Worm (Caenorhabditis elegans) whole organism, young adult: ENCODE measurements around the gene srg-50.

ENCODE experiments used
- B0035.1 ChIP-seq: sonication (generic microtip); optimal IDR thresholded peaks from 2 replicates; lab custom pipeline; 2016; ENCODE audit warnings: missing genetic modification characterization, mild to moderate bottlenecking, missing compliant biosample characterization, missing genotype, missing genetic modification reagents
- B0261.1 ChIP-seq: sonication (generic microtip); optimal IDR thresholded peaks from 2 replicates; lab custom pipeline; 2016; ENCODE audit warnings: mild to moderate bottlenecking, missing genetic modification characterization, moderate library complexity, missing compliant biosample characterization
- B0336.3 ChIP-seq: fragments of 200-800 bp; sonication (Bioruptor generic); IDR thresholded peaks from 2 replicates; pipeline ENCODE4 v1.3.6; 2022; ENCODE audit warnings: missing genetic modification characterization, missing compliant biosample characterization
- F33H1.4 ChIP-seq: fragments of 200-800 bp; sonication (Bioruptor generic); IDR thresholded peaks from 2 replicates; pipeline ENCODE4 v1.3.6; 2022; ENCODE audit warnings: missing genetic modification reagents, missing genetic modification characterization, missing compliant biosample characterization
- F49E8.2 ChIP-seq: sonication (generic microtip); optimal IDR thresholded peaks from 3 replicates; lab custom pipeline; 2017; ENCODE audit warnings: missing genetic modification characterization, mild to moderate bottlenecking, missing compliant biosample characterization, antibody characterized with exemption, moderate library complexity; ENCODE audit not compliant: insufficient read depth
- T07F8.4 ChIP-seq: sonication (generic microtip); optimal IDR thresholded peaks from 2 replicates; lab custom pipeline; 2016; ENCODE audit warnings: mild to moderate bottlenecking, missing genetic modification characterization, moderate library complexity, missing compliant biosample characterization
- Y53F4B.3 ChIP-seq: fragments of 200-800 bp; sonication (Bioruptor generic); IDR thresholded peaks from 2 replicates; pipeline ENCODE4 v1.3.6; 2022; ENCODE audit warnings: missing genetic modification reagents, missing genetic modification characterization, missing compliant biosample characterization
- Y53G8AR.9 ChIP-seq: fragments of 200-800 bp; sonication (Bioruptor generic); conservative IDR thresholded peaks from 2 replicates; pipeline ENCODE4 v1.3.6; 2022; ENCODE audit warnings: missing genetic modification reagents, missing genetic modification characterization, missing compliant biosample characterization
- Y95B8A.8 ChIP-seq: fragments of 200-800 bp; sonication (Bioruptor generic); IDR thresholded peaks from 2 replicates; pipeline ENCODE4 v1.3.6; 2022; ENCODE audit warnings: missing genetic modification reagents, missing genetic modification characterization, missing compliant biosample characterization
- aptf-2 ChIP-seq: fragments of 200-800 bp; sonication (Bioruptor generic); conservative IDR thresholded peaks from 2 replicates; pipeline ENCODE4 v1.3.6; 2022; ENCODE audit warnings: missing genetic modification reagents, missing genetic modification characterization, missing compliant biosample characterization
- atf-7 ChIP-seq: sonication (generic microtip); optimal IDR thresholded peaks from 2 replicates; lab custom pipeline; 2017; ENCODE audit warnings: mild to moderate bottlenecking, missing genetic modification characterization, missing compliant biosample characterization
- athp-1 ChIP-seq: sonication (generic microtip); optimal IDR thresholded peaks from 2 replicates; lab custom pipeline; 2017; ENCODE audit warnings: mild to moderate bottlenecking, missing genetic modification characterization, missing compliant biosample characterization
- bed-1 ChIP-seq: fragments of 200-800 bp; sonication (Bioruptor generic); IDR thresholded peaks from 2 replicates; pipeline ENCODE4 v1.3.6; 2022; ENCODE audit warnings: missing genetic modification reagents, missing genetic modification characterization, missing compliant biosample characterization
- bed-2 ChIP-seq: fragments of 200-800 bp; sonication (Bioruptor generic); IDR thresholded peaks from 2 replicates; pipeline ENCODE4 v1.3.6; 2022; ENCODE audit warnings: missing genetic modification reagents, missing genetic modification characterization, missing compliant biosample characterization
- ceh-79 ChIP-seq: sonication (generic microtip); optimal IDR thresholded peaks from 2 replicates; lab custom pipeline; 2017; ENCODE audit warnings: mild to moderate bottlenecking, missing genetic modification characterization, missing compliant biosample characterization
- ceh-91 ChIP-seq: fragments of 200-800 bp; sonication (Bioruptor generic); IDR thresholded peaks from 2 replicates; pipeline ENCODE4 v1.3.6; 2022; ENCODE audit warnings: missing genetic modification reagents, missing genetic modification characterization, missing compliant biosample characterization
- dpl-1 ChIP-seq: fragments of 150-350 bp; optimal IDR thresholded peaks from 2 replicates; lab custom pipeline; 2014; ENCODE audit warnings: missing biosample characterization, missing genetic modification reagents, missing genetic modification characterization
- efl-1 ChIP-seq: fragments of 150-350 bp; optimal IDR thresholded peaks from 2 replicates; lab custom pipeline; 2014; ENCODE audit warnings: missing biosample characterization, missing genetic modification reagents, missing genetic modification characterization
- fkh-3 ChIP-seq: sonication (generic microtip); optimal IDR thresholded peaks from 2 replicates; lab custom pipeline; 2016; ENCODE audit warnings: mild to moderate bottlenecking, missing genetic modification characterization, missing compliant biosample characterization
- hlh-26 ChIP-seq: fragments of 200-800 bp; sonication (Bioruptor generic); conservative IDR thresholded peaks from 2 replicates; pipeline ENCODE4 v1.3.6; 2022; ENCODE audit warnings: missing genetic modification reagents, missing genetic modification characterization, missing compliant biosample characterization
- hmg-20 ChIP-seq: fragments of 200-800 bp; sonication (Bioruptor generic); IDR thresholded peaks from 2 replicates; pipeline ENCODE4 v1.3.6; 2022; ENCODE audit warnings: missing genetic modification reagents, missing genetic modification characterization, missing compliant biosample characterization
- hrde-1 ChIP-seq: sonication (generic microtip); optimal IDR thresholded peaks from 2 replicates; lab custom pipeline; 2016; ENCODE audit warnings: missing genetic modification characterization, mild to moderate bottlenecking, missing compliant biosample characterization, moderate library complexity, missing genotype, missing genetic modification reagents, borderline replicate concordance
- let-607 ChIP-seq, 2 experiments: fragments of 200-800 bp in 1 of 2; sonication (Bioruptor generic) in 1 of 2; sonication (generic microtip) in 1 of 2; optimal IDR thresholded peaks; 2 replicates each; lab custom pipeline; 2016 to 2018; ENCODE audit warnings: mild to moderate bottlenecking in 2 of 2, missing compliant biosample characterization in 2 of 2, missing genetic modification characterization in 2 of 2, moderate library complexity in 2 of 2, missing genotype in 1 of 2
- lin-40 ChIP-seq: sonication (generic microtip); optimal IDR thresholded peaks from 2 replicates; lab custom pipeline; 2016; ENCODE audit warnings: missing genetic modification characterization, mild to moderate bottlenecking, missing compliant biosample characterization, missing genotype, missing genetic modification reagents
- lsy-27 ChIP-seq: sonication (generic microtip); optimal IDR thresholded peaks from 2 replicates; lab custom pipeline; 2017; ENCODE audit warnings: missing genetic modification characterization, mild to moderate bottlenecking, missing compliant biosample characterization, antibody characterized with exemption, missing genotype, borderline replicate concordance; ENCODE audit not compliant: insufficient read depth
- madf-6 ChIP-seq: fragments of 200-800 bp; sonication (Bioruptor generic); IDR thresholded peaks from 2 replicates; pipeline ENCODE4 v1.3.6; 2022; ENCODE audit warnings: missing genetic modification reagents, missing genetic modification characterization, missing compliant biosample characterization
- madf-8 ChIP-seq: fragments of 200-800 bp; sonication (Bioruptor generic); conservative IDR thresholded peaks from 2 replicates; pipeline ENCODE4 v1.3.6; 2022; ENCODE audit warnings: missing genetic modification reagents, missing genetic modification characterization, missing compliant biosample characterization
- mcd-1 ChIP-seq: fragments of 200-800 bp; sonication (Bioruptor generic); IDR thresholded peaks from 2 replicates; pipeline ENCODE4 v1.3.6; 2022; ENCODE audit warnings: missing genetic modification reagents, missing genetic modification characterization, missing compliant biosample characterization
- mxl-1 ChIP-seq: sonication (generic microtip); optimal IDR thresholded peaks from 2 replicates; lab custom pipeline; 2016; ENCODE audit warnings: missing genetic modification characterization, missing compliant biosample characterization
- nfya-1 ChIP-seq: sonication (generic microtip); optimal IDR thresholded peaks from 2 replicates; lab custom pipeline; 2017; ENCODE audit warnings: antibody characterized with exemption, missing compliant biosample characterization, missing genetic modification characterization, borderline replicate concordance; ENCODE audit not compliant: insufficient read depth
- nfya-2 ChIP-seq: fragments of 200-800 bp; sonication (Bioruptor generic); IDR thresholded peaks from 2 replicates; pipeline ENCODE4 v1.3.6; 2022; ENCODE audit warnings: missing genetic modification reagents, missing genetic modification characterization, missing compliant biosample characterization
- nhr-179 ChIP-seq: sonication (generic microtip); optimal IDR thresholded peaks from 2 replicates; lab custom pipeline; 2016; ENCODE audit warnings: mild to moderate bottlenecking, missing genetic modification characterization, missing compliant biosample characterization
- nhr-27 ChIP-seq: fragments of 200-800 bp; sonication (Bioruptor generic); optimal IDR thresholded peaks from 2 replicates; lab custom pipeline; 2018; ENCODE audit warnings: mild to moderate bottlenecking, missing genetic modification characterization, moderate library complexity, missing compliant biosample characterization
- nhr-80 ChIP-seq: sonication (generic microtip); optimal IDR thresholded peaks from 2 replicates; lab custom pipeline; 2016; ENCODE audit warnings: missing genetic modification characterization, missing compliant biosample characterization
- nhr-90 ChIP-seq: sonication (generic microtip); optimal IDR thresholded peaks from 2 replicates; lab custom pipeline; 2016; ENCODE audit warnings: missing genotype, mild to moderate bottlenecking, missing genetic modification characterization, missing compliant biosample characterization
- rcor-1 ChIP-seq: fragments of 200-800 bp; sonication (Bioruptor generic); IDR thresholded peaks from 2 replicates; pipeline ENCODE4 v1.3.6; 2022; ENCODE audit warnings: missing genetic modification reagents, missing genetic modification characterization, missing compliant biosample characterization
- repo-1 ChIP-seq: sonication (generic microtip); optimal IDR thresholded peaks from 2 replicates; lab custom pipeline; 2017; ENCODE audit warnings: mild to moderate bottlenecking, missing genetic modification characterization, missing compliant biosample characterization
- rpc-1 ChIP-seq, 2 experiments: fragments of 150-350 bp in 1 of 2; sonication (generic microtip) in 1 of 2; optimal IDR thresholded peaks; 2 replicates each; lab custom pipeline; 2014 to 2018; ENCODE audit warnings: missing biosample characterization in 1 of 2, missing genetic modification characterization in 1 of 2, missing genetic modification reagents in 1 of 2, missing genotype in 1 of 2
- snpc-3.4 ChIP-seq: sonication (generic microtip); optimal IDR thresholded peaks from 2 replicates; lab custom pipeline; 2017; ENCODE audit warnings: missing genetic modification characterization, mild to moderate bottlenecking, missing compliant biosample characterization, antibody characterized with exemption, moderate library complexity, missing genotype, missing genetic modification reagents
- tbp1 ChIP-seq: fragments of 200-800 bp; sonication (Bioruptor generic); optimal IDR thresholded peaks from 2 replicates; lab custom pipeline; 2018; ENCODE audit warnings: mild to moderate bottlenecking, missing genetic modification characterization, missing compliant biosample characterization
- tlf-1 ChIP-seq: fragments of 200-800 bp; sonication (Bioruptor generic); optimal IDR thresholded peaks from 2 replicates; lab custom pipeline; 2018; ENCODE audit warnings: mild to moderate bottlenecking, missing genetic modification characterization, missing compliant biosample characterization
- zfh-2 ChIP-seq: fragments of 200-800 bp; sonication (Bioruptor generic); conservative IDR thresholded peaks from 2 replicates; pipeline ENCODE4 v1.3.6; 2022; ENCODE audit warnings: missing genetic modification reagents, missing genetic modification characterization, missing compliant biosample characterization
- zim-3 ChIP-seq: sonication (generic microtip); optimal IDR thresholded peaks from 2 replicates; lab custom pipeline; 2017; ENCODE audit warnings: mild to moderate bottlenecking, missing genetic modification characterization, moderate library complexity, missing compliant biosample characterization
- ztf-18 ChIP-seq: sonication (generic microtip); optimal IDR thresholded peaks from 2 replicates; lab custom pipeline; 2016; ENCODE audit warnings: missing genotype, mild to moderate bottlenecking, missing genetic modification characterization, missing compliant biosample characterization
- ztf-28 ChIP-seq: fragments of 200-800 bp; sonication (Bioruptor generic); IDR thresholded peaks from 2 replicates; pipeline ENCODE4 v1.3.6; 2022; ENCODE audit warnings: missing genetic modification reagents, missing genetic modification characterization, missing compliant biosample characterization
- ztf-3 ChIP-seq: fragments of 200-800 bp; sonication (Bioruptor generic); optimal IDR thresholded peaks from 2 replicates; lab custom pipeline; 2018; ENCODE audit warnings: mild to moderate bottlenecking, missing genetic modification characterization, missing compliant biosample characterization

srg-50 gene

ce11 chrIV:7039476-7040261, 35.3 kb downstream of the srg-50 start, which contains the start of the genes cogc-2 and klp-18:
cogc-2 (minus strand) TSS chrIV:7039580.
klp-18 (plus strand) TSS chrIV:7040211.
- TF ChIP-seq ceh-79: no peak
- TF ChIP-seq nfya-2 (GFP tag; lab: Robert Waterston, UW): no peak
- TF ChIP-seq T07F8.4 (tag; lab: Kevin White, UChicago): no peak
- TF ChIP-seq B0336.3 (GFP tag; lab: Robert Waterston, UW): peak; percentile 88
- TF ChIP-seq tbp1 (GFP tag; lab: Kevin White, UChicago): peak; percentile 62
- peak; percentile 99 for TF ChIP-seq efl-1 (GFP tag; lab: Kevin White, UChicago)
- TF ChIP-seq madf-8 (GFP tag; lab: Robert Waterston, UW): peak; percentile 100
- no peak for TF ChIP-seq lsy-27 (tag; lab: Kevin White, UChicago)
- TF ChIP-seq mcd-1 (GFP tag; lab: Robert Waterston, UW): peak; percentile 93
- TF ChIP-seq mxl-1 (tag; lab: Kevin White, UChicago): no peak
- peak; percentile 69 for TF ChIP-seq repo-1 (tag; lab: Kevin White, UChicago)
- peak; percentile 26; the same call in 1 of the 2 replicates for TF ChIP-seq hmg-20 (GFP tag; lab: Robert Waterston, UW)
- TF ChIP-seq madf-6 (GFP tag; lab: Robert Waterston, UW): peak; percentile 100
- TF ChIP-seq Y53G8AR.9 (GFP tag; lab: Robert Waterston, UW): peak; percentile 47; the same call in 1 of the 2 replicates
- peak; percentile 94 for TF ChIP-seq tlf-1 (GFP tag; lab: Kevin White, UChicago)
- TF ChIP-seq let-607 (tag; optimal IDR thresholded peaks at IDR 0.05; lab: Kevin White, UChicago): peak; percentile 69 to 79
- TF ChIP-seq nfya-1 (tag; lab: Kevin White, UChicago): no peak
- TF ChIP-seq nhr-90 (tag; lab: Kevin White, UChicago): no peak
- TF ChIP-seq Y95B8A.8 (GFP tag; lab: Robert Waterston, UW): peak; percentile 90
- TF ChIP-seq rpc-1 (optimal IDR thresholded peaks at IDR 0.05; lab: Kevin White, UChicago): peak; percentile 35
- TF ChIP-seq rpc-1 (tag; optimal IDR thresholded peaks at IDR 0.05; lab: Kevin White, UChicago): no peak
- TF ChIP-seq aptf-2 (GFP tag; lab: Robert Waterston, UW): no peak
- no peak for TF ChIP-seq fkh-3 (tag; lab: Kevin White, UChicago)
- TF ChIP-seq dpl-1 (GFP tag; lab: Kevin White, UChicago): peak; percentile 84
- TF ChIP-seq ztf-3: no peak
- TF ChIP-seq ztf-18: peak; percentile 84
- TF ChIP-seq B0035.1 (tag; lab: Kevin White, UChicago): no peak
- TF ChIP-seq ceh-91 (GFP tag; lab: Robert Waterston, UW): peak; percentile 99
- TF ChIP-seq F49E8.2 (tag; lab: Kevin White, UChicago): peak; percentile 57
- TF ChIP-seq nhr-179 (tag; lab: Kevin White, UChicago): no peak
- TF ChIP-seq zfh-2: no peak
- TF ChIP-seq F33H1.4 (GFP tag; lab: Robert Waterston, UW): peak; percentile 99
- TF ChIP-seq lin-40: peak; percentile 62
- TF ChIP-seq snpc-3.4 (tag; lab: Kevin White, UChicago): peak; percentile 66
- peak; percentile 77 for TF ChIP-seq ztf-28 (GFP tag; lab: Robert Waterston, UW)
- TF ChIP-seq bed-1 (GFP tag; lab: Robert Waterston, UW): no peak
- TF ChIP-seq nhr-27 (tag; lab: Kevin White, UChicago): no peak
- no peak for TF ChIP-seq zim-3 (tag; lab: Kevin White, UChicago)
- peak; percentile 73; the same call in 1 of the 2 replicates for TF ChIP-seq rcor-1 (GFP tag; lab: Robert Waterston, UW)
- TF ChIP-seq nhr-80 (tag; lab: Kevin White, UChicago): peak; percentile 45
- peak; percentile 78 for TF ChIP-seq athp-1
- TF ChIP-seq atf-7 (tag; lab: Kevin White, UChicago): no peak
- TF ChIP-seq hlh-26 (GFP tag; lab: Robert Waterston, UW): no peak
- TF ChIP-seq B0261.1 (tag; lab: Kevin White, UChicago): no peak
- peak; percentile 82 for TF ChIP-seq hrde-1 (tag; lab: Kevin White, UChicago)
- TF ChIP-seq bed-2: no peak
- peak; percentile 78 for TF ChIP-seq Y53F4B.3 (GFP tag; lab: Robert Waterston, UW)
